Worm (Caenorhabditis elegans) whole organism, L4 larva: ENCODE measurements around the gene nbet-1.

ENCODE experiments used
- D1046.2 ChIP-seq: fragments of 200-800 bp; sonication (Bioruptor generic); IDR thresholded peaks from 2 replicates; pipeline ENCODE4 v1.3.6; 2022; ENCODE audit warnings: missing genetic modification characterization, missing compliant biosample characterization
- F10B5.3 ChIP-seq: sonication (generic microtip); optimal IDR thresholded peaks from 2 replicates; lab custom pipeline; 2016; ENCODE audit warnings: mild to moderate bottlenecking, missing genetic modification characterization, missing compliant biosample characterization
- F26F4.8 ChIP-seq: fragments of 200-800 bp; sonication (Bioruptor generic); conservative IDR thresholded peaks from 2 replicates; pipeline ENCODE4 v1.3.6; 2022; ENCODE audit warnings: missing genetic modification characterization, missing compliant biosample characterization
- F37D6.2 ChIP-seq: sonication (generic microtip); optimal IDR thresholded peaks from 2 replicates; lab custom pipeline; 2016; ENCODE audit warnings: mild to moderate bottlenecking, missing genetic modification characterization, missing compliant biosample characterization
- F44E2.7 ChIP-seq: fragments of 200-800 bp; sonication (Bioruptor generic); IDR thresholded peaks from 2 replicates; pipeline ENCODE4 v2.1.2; 2022; ENCODE audit warnings: missing genetic modification characterization, missing compliant biosample characterization
- R02D3.7 ChIP-seq: fragments of 150-350 bp; sonication (generic microtip); optimal IDR thresholded peaks from 3 replicates; lab custom pipeline; 2014; ENCODE audit warnings: missing biosample characterization, missing genetic modification characterization
- T26A8.4 ChIP-seq: fragments of 200-800 bp; sonication (Bioruptor generic); IDR thresholded peaks from 2 replicates; pipeline ENCODE4 v1.3.6; 2022; ENCODE audit warnings: missing genetic modification characterization, missing compliant biosample characterization
- Y105C5A.15 ChIP-seq: fragments of 200-800 bp; sonication (Bioruptor generic); IDR thresholded peaks from 2 replicates; pipeline ENCODE4 v1.3.6; 2022; ENCODE audit warnings: missing genetic modification characterization, missing compliant biosample characterization
- Y48G9A.11 ChIP-seq: fragments of 200-800 bp; sonication (Bioruptor generic); IDR thresholded peaks from 2 replicates; pipeline ENCODE4 v1.3.6; 2022; ENCODE audit warnings: missing genetic modification reagents, missing genetic modification characterization, missing compliant biosample characterization
- ZK337.2 ChIP-seq: fragments of 200-800 bp; sonication (Bioruptor generic); IDR thresholded peaks from 2 replicates; pipeline ENCODE4 v1.3.6; 2022; ENCODE audit warnings: missing genetic modification reagents, missing genetic modification characterization, missing compliant biosample characterization
- aly-2 ChIP-seq: sonication (generic microtip); optimal IDR thresholded peaks from 2 replicates; lab custom pipeline; 2018; ENCODE audit warnings: missing biosample characterization, missing genetic modification characterization
- arid-1 ChIP-seq: fragments of 200-800 bp; sonication (Bioruptor generic); conservative IDR thresholded peaks from 2 replicates; pipeline ENCODE4 v1.3.6; 2022; ENCODE audit warnings: missing genetic modification reagents, missing genetic modification characterization, missing compliant biosample characterization
- ceh-20 ChIP-seq: fragments of 200-800 bp; sonication (Bioruptor generic); IDR thresholded peaks from 2 replicates; pipeline ENCODE4 v1.3.6; 2022; ENCODE audit warnings: missing genetic modification reagents, missing genetic modification characterization, missing compliant biosample characterization
- ceh-28 ChIP-seq: fragments of 150-350 bp; optimal IDR thresholded peaks from 2 replicates; lab custom pipeline; 2014; ENCODE audit warnings: missing biosample characterization, missing genetic modification reagents, missing genetic modification characterization
- ceh-32 ChIP-seq: sonication (generic microtip); optimal IDR thresholded peaks from 2 replicates; lab custom pipeline; 2016; ENCODE audit warnings: mild to moderate bottlenecking, missing genetic modification characterization, missing compliant biosample characterization; ENCODE audit not compliant: poor library complexity
- cey-2 ChIP-seq: sonication (generic microtip); optimal IDR thresholded peaks from 3 replicates; lab custom pipeline; 2017; ENCODE audit warnings: missing genetic modification characterization, mild to moderate bottlenecking, missing compliant biosample characterization, antibody characterized with exemption, borderline replicate concordance; ENCODE audit not compliant: insufficient read depth
- ctbp-1 ChIP-seq: fragments of 200-800 bp; sonication (Bioruptor generic); IDR thresholded peaks from 2 replicates; pipeline ENCODE4 v1.3.6; 2022; ENCODE audit warnings: missing genetic modification reagents, missing genetic modification characterization, missing compliant biosample characterization
- dmd-8 ChIP-seq: fragments of 200-800 bp; sonication (Bioruptor generic); IDR thresholded peaks from 2 replicates; pipeline ENCODE4 v1.3.6; 2022; ENCODE audit warnings: missing genetic modification characterization, missing compliant biosample characterization
- duxl-1 ChIP-seq: sonication (generic microtip); optimal IDR thresholded peaks from 2 replicates; lab custom pipeline; 2016; ENCODE audit warnings: mild to moderate bottlenecking, missing genetic modification characterization, moderate library complexity, missing compliant biosample characterization; ENCODE audit not compliant: poor library complexity
- egl-43 ChIP-seq: fragments of 200-800 bp; sonication (Bioruptor generic); IDR thresholded peaks from 2 replicates; pipeline ENCODE4 v1.3.6; 2022; ENCODE audit warnings: missing genetic modification reagents, missing genetic modification characterization, missing compliant biosample characterization
- fkh-10 ChIP-seq: fragments of 150-350 bp; optimal IDR thresholded peaks from 2 replicates; lab custom pipeline; 2014; ENCODE audit warnings: missing biosample characterization, missing genetic modification reagents, missing genetic modification characterization
- fos-1 ChIP-seq: fragments of 150-350 bp; optimal IDR thresholded peaks from 2 replicates; lab custom pipeline; 2014; ENCODE audit warnings: missing biosample characterization, missing genetic modification characterization
- gei-8 ChIP-seq: fragments of 200-800 bp; sonication (Bioruptor generic); optimal IDR thresholded peaks from 2 replicates; lab custom pipeline; 2018; ENCODE audit warnings: mild to moderate bottlenecking, missing genetic modification characterization, missing compliant biosample characterization
- hmg-1.1 ChIP-seq: fragments of 200-800 bp; sonication (Bioruptor generic); IDR thresholded peaks from 2 replicates; pipeline ENCODE4 v1.3.6; 2022; ENCODE audit warnings: missing genetic modification reagents, missing genetic modification characterization, missing compliant biosample characterization
- lin-29 ChIP-seq: fragments of 200-800 bp; sonication (Bioruptor generic); IDR thresholded peaks from 2 replicates; pipeline ENCODE4 v1.3.6; 2022; ENCODE audit warnings: missing genetic modification reagents, missing genetic modification characterization, missing compliant biosample characterization
- lin-39 ChIP-seq: fragments of 150-350 bp; optimal IDR thresholded peaks from 2 replicates; lab custom pipeline; 2014; ENCODE audit warnings: missing biosample characterization, missing genetic modification reagents, missing genetic modification characterization
- madf-5 ChIP-seq, 2 experiments: fragments of 200-800 bp; sonication (Bioruptor generic); IDR thresholded peaks; 2 replicates each; pipeline ENCODE4 v1.3.6; 2022; ENCODE audit warnings: missing compliant biosample characterization in 2 of 2, missing genetic modification characterization in 2 of 2
- madf-9 ChIP-seq: fragments of 200-800 bp; sonication (Bioruptor generic); conservative IDR thresholded peaks from 2 replicates; pipeline ENCODE4 v1.3.6; 2022; ENCODE audit warnings: missing genetic modification reagents, missing genetic modification characterization, missing compliant biosample characterization
- mdl-1 ChIP-seq, 2 experiments: fragments of 150-350 bp in 1 of 2; sonication (generic microtip) in 1 of 2; optimal IDR thresholded peaks; 2 replicates each; lab custom pipeline; 2014 to 2017; ENCODE audit warnings: missing biosample characterization in 2 of 2, missing genetic modification characterization in 2 of 2
- mes-2 ChIP-seq: sonication (generic microtip); optimal IDR thresholded peaks from 2 replicates; lab custom pipeline; 2016; ENCODE audit warnings: missing genotype, mild to moderate bottlenecking, missing genetic modification characterization, missing compliant biosample characterization; ENCODE audit not compliant: poor library complexity, severe bottlenecking
- mxl-2 ChIP-seq: fragments of 200-800 bp; sonication (Bioruptor generic); conservative IDR thresholded peaks from 2 replicates; pipeline ENCODE4 v1.3.6; 2022; ENCODE audit warnings: missing genetic modification reagents, missing genetic modification characterization, missing compliant biosample characterization
- nhr-111 ChIP-seq: fragments of 200-800 bp; sonication (Bioruptor generic); optimal IDR thresholded peaks from 2 replicates; lab custom pipeline; 2018; ENCODE audit warnings: mild to moderate bottlenecking, missing genetic modification characterization, missing compliant biosample characterization
- nhr-25 ChIP-seq: sonication (generic microtip); optimal IDR thresholded peaks from 2 replicates; lab custom pipeline; 2017; ENCODE audit warnings: missing genetic modification characterization, mild to moderate bottlenecking, missing compliant biosample characterization, antibody characterized with exemption, moderate library complexity, borderline replicate concordance; ENCODE audit not compliant: insufficient read depth
- nhr-41 ChIP-seq: fragments of 200-800 bp; sonication (Bioruptor generic); IDR thresholded peaks from 2 replicates; pipeline ENCODE4 v1.3.6; 2022; ENCODE audit warnings: missing genetic modification reagents, missing genetic modification characterization, missing compliant biosample characterization
- nhr-48 ChIP-seq: sonication (generic microtip); optimal IDR thresholded peaks from 2 replicates; lab custom pipeline; 2016; ENCODE audit warnings: mild to moderate bottlenecking, missing genetic modification characterization, missing compliant biosample characterization
- nhr-6 ChIP-seq: fragments of 150-350 bp; optimal IDR thresholded peaks from 2 replicates; lab custom pipeline; 2014; ENCODE audit warnings: missing biosample characterization, missing genetic modification characterization
- pha-4 ChIP-seq, 2 experiments: fragments of 150-350 bp in 1 of 2; fragments of 200-800 bp in 1 of 2; sonication (Bioruptor generic) in 1 of 2; IDR thresholded peaks in 1 of 2; optimal IDR thresholded peaks in 1 of 2; 2 replicates each; pipeline versions ENCODE4 v1.3.6 to Lab custom; 2014 to 2022; ENCODE audit warnings: missing genetic modification characterization in 2 of 2, missing genetic modification reagents in 2 of 2, missing biosample characterization in 1 of 2, missing compliant biosample characterization in 1 of 2
- php-3 ChIP-seq: fragments of 200-800 bp; sonication (Bioruptor generic); IDR thresholded peaks from 2 replicates; pipeline ENCODE4 v1.3.6; 2022; ENCODE audit warnings: missing genetic modification reagents, missing genetic modification characterization, missing compliant biosample characterization
- rbr-2 ChIP-seq: sonication (generic microtip); optimal IDR thresholded peaks from 2 replicates; lab custom pipeline; 2016; ENCODE audit warnings: missing genotype, missing genetic modification characterization, missing compliant biosample characterization
- saeg-2 ChIP-seq: fragments of 200-800 bp; sonication (Bioruptor generic); IDR thresholded peaks from 2 replicates; pipeline ENCODE4 v1.3.6; 2022; ENCODE audit warnings: missing genetic modification reagents, missing genetic modification characterization, missing compliant biosample characterization
- sdz-12 ChIP-seq: fragments of 200-800 bp; sonication (Bioruptor generic); optimal IDR thresholded peaks from 2 replicates; lab custom pipeline; 2018; ENCODE audit warnings: mild to moderate bottlenecking, missing genetic modification characterization, missing compliant biosample characterization
- set-16 ChIP-seq: fragments of 200-800 bp; sonication (Bioruptor generic); IDR thresholded peaks from 2 replicates; pipeline ENCODE4 v1.3.6; 2022; ENCODE audit warnings: missing genetic modification reagents, missing genetic modification characterization, missing compliant biosample characterization
- skn-1 ChIP-seq: fragments of 150-350 bp; optimal IDR thresholded peaks from 2 replicates; lab custom pipeline; 2014; ENCODE audit warnings: missing biosample characterization, missing genetic modification characterization
- snpc-4 ChIP-seq: fragments of 150-350 bp; optimal IDR thresholded peaks from 2 replicates; lab custom pipeline; 2014; ENCODE audit warnings: missing biosample characterization, missing genetic modification characterization
- spr-3 ChIP-seq: fragments of 200-800 bp; sonication (Bioruptor generic); optimal IDR thresholded peaks from 2 replicates; lab custom pipeline; 2018; ENCODE audit warnings: mild to moderate bottlenecking, missing genetic modification characterization, missing compliant biosample characterization
- tag-97 ChIP-seq: fragments of 200-800 bp; sonication (Bioruptor generic); IDR thresholded peaks from 2 replicates; pipeline ENCODE4 v1.3.6; 2022; ENCODE audit warnings: missing genetic modification characterization, missing compliant biosample characterization
- zfp-3 ChIP-seq: fragments of 200-800 bp; sonication (Bioruptor generic); conservative IDR thresholded peaks from 2 replicates; pipeline ENCODE4 v1.3.6; 2022; ENCODE audit warnings: missing genetic modification reagents, missing genetic modification characterization, missing compliant biosample characterization
- zip-11 ChIP-seq: fragments of 200-800 bp; sonication (Bioruptor generic); IDR thresholded peaks from 2 replicates; pipeline ENCODE4 v1.3.6; 2022; ENCODE audit warnings: missing genetic modification characterization, missing compliant biosample characterization
- zip-2 ChIP-seq: fragments of 150-350 bp; optimal IDR thresholded peaks from 2 replicates; lab custom pipeline; 2014; ENCODE audit warnings: missing biosample characterization, missing genetic modification characterization
- ztf-7 ChIP-seq: fragments of 150-350 bp; optimal IDR thresholded peaks from 2 replicates; lab custom pipeline; 2014; ENCODE audit warnings: missing biosample characterization, missing genetic modification characterization

The nbet-1 gene

DNA sequence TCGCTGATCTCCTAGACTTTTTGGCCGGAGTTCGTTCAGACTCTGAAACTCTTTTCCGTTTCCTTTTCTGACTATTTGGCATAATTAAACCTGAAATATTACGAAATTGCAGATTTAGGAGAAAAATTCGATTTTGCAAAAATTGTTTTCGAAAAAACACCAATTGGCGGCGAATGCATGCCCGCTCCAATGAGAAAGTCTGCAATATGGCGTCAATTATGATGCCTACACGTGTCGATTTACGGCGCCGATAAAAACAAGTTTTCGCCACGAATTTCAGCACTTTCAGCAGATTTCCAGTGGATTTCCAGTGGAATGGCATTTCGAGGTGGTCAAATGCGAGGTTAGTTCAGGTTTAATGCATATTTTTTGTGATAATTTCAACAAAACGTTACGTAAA is at the start of gene nbet-1, which contains the start of gene Y59E9AL.36 (continued):
- no peak for TF ChIP-seq egl-43 (GFP tag; lab: Robert Waterston, UW)
- TF ChIP-seq zfp-3 (GFP tag; lab: Robert Waterston, UW) = no peak
- no peak for TF ChIP-seq F26F4.8 (GFP tag; lab: Robert Waterston, UW)
- no peak for TF ChIP-seq ceh-28 (tag; lab: Kevin White, UChicago)
- TF ChIP-seq arid-1 (GFP tag; lab: Robert Waterston, UW) = 0 out of 2 replicates have a peak, but pooled peaks have one; percentile 19
- TF ChIP-seq hmg-1.1 (GFP tag; lab: Robert Waterston, UW) = peak; percentile 66; the same call in 1 of the 2 replicates
- TF ChIP-seq spr-3 (GFP tag; lab: Kevin White, UChicago) = no peak
- no peak for TF ChIP-seq F10B5.3
- peak; percentile 94 for TF ChIP-seq R02D3.7 (tag; lab: Kevin White, UChicago)
- no peak for TF ChIP-seq sdz-12 (GFP tag; lab: Kevin White, UChicago)
- TF ChIP-seq saeg-2 (GFP tag; lab: Robert Waterston, UW) = no peak
- no peak for TF ChIP-seq lin-39 (tag; lab: Kevin White, UChicago)
- no peak for TF ChIP-seq php-3 (GFP tag; lab: Robert Waterston, UW)
- TF ChIP-seq nhr-25 (tag; lab: Kevin White, UChicago) = peak; percentile 27
- no peak for TF ChIP-seq nhr-48 (tag; lab: Kevin White, UChicago)
- no peak for TF ChIP-seq madf-9 (GFP tag; lab: Robert Waterston, UW)
- no peak for TF ChIP-seq snpc-4 (tag; lab: Kevin White, UChicago)
- no peak for TF ChIP-seq F44E2.7 (GFP tag; lab: Robert Waterston, UW)
- no peak for TF ChIP-seq tag-97 (GFP tag; lab: Robert Waterston, UW)
- no peak for TF ChIP-seq nhr-111 (GFP tag; lab: Kevin White, UChicago)
- no peak for TF ChIP-seq D1046.2
- no peak for TF ChIP-seq fkh-10 (GFP tag; lab: Kevin White, UChicago)
- no peak for TF ChIP-seq zip-2 (tag; lab: Kevin White, UChicago)
- TF ChIP-seq duxl-1 (tag; lab: Kevin White, UChicago) = peak; percentile 46
- TF ChIP-seq mxl-2 (GFP tag; lab: Robert Waterston, UW) = no peak
- no peak for TF ChIP-seq skn-1 (tag; lab: Kevin White, UChicago)
- TF ChIP-seq ceh-20 (GFP tag; lab: Robert Waterston, UW) = no peak
- peak; percentile 72 for TF ChIP-seq nhr-6
- TF ChIP-seq ceh-32 (tag; lab: Kevin White, UChicago) = no peak
- TF ChIP-seq ZK337.2 (GFP tag; lab: Robert Waterston, UW) = no peak
- TF ChIP-seq F37D6.2 (tag; lab: Kevin White, UChicago) = no peak
- TF ChIP-seq Y105C5A.15 (GFP tag; lab: Robert Waterston, UW) = no peak
- TF ChIP-seq zip-11 (GFP tag; lab: Robert Waterston, UW) = no peak
- peak in 1 of 2 experiments; percentile 49 for TF ChIP-seq mdl-1 (tag; optimal IDR thresholded peaks at IDR 0.05; lab: Kevin White, UChicago)
- TF ChIP-seq ztf-7 = no peak
- TF ChIP-seq cey-2 (tag; lab: Kevin White, UChicago) = no peak
- no peak for TF ChIP-seq ctbp-1 (GFP tag; lab: Robert Waterston, UW)
- TF ChIP-seq pha-4 (GFP tag; IDR thresholded peaks at IDR 0.05; lab: Robert Waterston, UW) = peak; percentile 27; the same call in 1 of the 2 replicates
- peak; percentile 7 for TF ChIP-seq pha-4 (tag; optimal IDR thresholded peaks at IDR 0.05; lab: Kevin White, UChicago)
- TF ChIP-seq fos-1 (tag; lab: Kevin White, UChicago) = no peak
- TF ChIP-seq nhr-41 (GFP tag; lab: Robert Waterston, UW) = no peak
- peak; percentile 86 for TF ChIP-seq mes-2
- TF ChIP-seq dmd-8 (GFP tag; lab: Robert Waterston, UW) = no peak
- no peak for TF ChIP-seq aly-2 (tag; lab: Kevin White, UChicago)
- no peak for TF ChIP-seq set-16 (GFP tag; lab: Robert Waterston, UW)
- no peak for TF ChIP-seq lin-29 (GFP tag; lab: Robert Waterston, UW)
- TF ChIP-seq gei-8 = no peak
- TF ChIP-seq rbr-2 (tag; lab: Kevin White, UChicago) = peak; percentile 69
- TF ChIP-seq Y48G9A.11 (GFP tag; lab: Robert Waterston, UW) = no peak
- no peak for TF ChIP-seq madf-5 (GFP tag; IDR thresholded peaks at IDR 0.05; lab: Robert Waterston, UW)
- TF ChIP-seq T26A8.4 (GFP tag; lab: Robert Waterston, UW) = peak; percentile 61; the same call in 1 of the 2 replicates
